Worm (Caenorhabditis elegans) whole organism, L1 larva: Measurements from ENCODE around the gene arrd-19.

Source experiments
- aly-2 ChIP-seq: fragments of 150-350 bp; optimal IDR thresholded peaks from 2 replicates; lab custom pipeline; 2014; ENCODE audit warnings: missing biosample characterization, missing genetic modification characterization
- egl-27 ChIP-seq, 2 experiments: fragments of 150-350 bp in 1 of 2; sonication (generic microtip); optimal IDR thresholded peaks; 3 replicates each; lab custom pipeline; 2017 to 2018; ENCODE audit warnings: missing biosample characterization in 2 of 2, missing genetic modification characterization in 2 of 2, missing genetic modification reagents in 2 of 2
- lsy-2 ChIP-seq, 2 experiments: fragments of 150-350 bp; optimal IDR thresholded peaks; 2 replicates each; lab custom pipeline; 2014; ENCODE audit warnings: missing biosample characterization in 2 of 2, missing genetic modification characterization in 2 of 2
- nhr-12 ChIP-seq: sonication (generic microtip); optimal IDR thresholded peaks from 2 replicates; lab custom pipeline; 2017; ENCODE audit warnings: missing biosample characterization, missing genetic modification characterization
- rnt-1 ChIP-seq: sonication (generic microtip); optimal IDR thresholded peaks from 2 replicates; lab custom pipeline; 2016; ENCODE audit warnings: mild to moderate bottlenecking, missing genetic modification characterization, moderate library complexity, missing compliant biosample characterization
- unc-62 ChIP-seq: fragments of 150-350 bp; optimal IDR thresholded peaks from 2 replicates; lab custom pipeline; 2014; ENCODE audit warnings: missing biosample characterization, missing genetic modification reagents, missing genetic modification characterization

DNA sequence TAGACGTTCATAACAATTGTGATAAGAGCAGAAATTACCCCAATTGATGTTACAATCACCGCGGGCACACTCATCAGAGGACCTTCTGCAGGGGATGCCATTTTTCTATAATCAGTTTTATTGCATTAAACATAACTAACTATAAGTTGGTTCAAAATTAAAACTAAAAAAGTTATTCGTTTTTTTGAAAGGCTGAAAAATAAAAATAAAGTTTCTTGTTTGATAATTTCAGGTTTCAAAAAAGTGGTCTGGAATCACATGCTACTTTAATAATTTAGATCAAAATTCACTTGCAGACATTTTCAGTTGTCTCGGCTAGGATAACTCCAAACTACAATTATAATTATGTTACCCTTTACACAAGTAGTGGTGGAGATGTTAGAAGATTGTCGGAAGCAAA is 13.4 kb downstream of the arrd-19 start, which contains the start of gene srbc-1:
- TF ChIP-seq unc-62 (GFP tag; lab: Kevin White, UChicago) (no peak), aly-2 (tag; lab: Kevin White, UChicago) (no peak), nhr-12 (tag; lab: Kevin White, UChicago) (no peak), rnt-1 (tag; lab: Kevin White, UChicago) (no peak), lsy-2 (tag; optimal IDR thresholded peaks at IDR 0.05; lab: Kevin White, UChicago) (no peak), egl-27 (tag; optimal IDR thresholded peaks at IDR 0.05; lab: Kevin White, UChicago) (no peak)
